Worm (Caenorhabditis elegans): ENCODE results near the gene T10C6.10.

DNA sequence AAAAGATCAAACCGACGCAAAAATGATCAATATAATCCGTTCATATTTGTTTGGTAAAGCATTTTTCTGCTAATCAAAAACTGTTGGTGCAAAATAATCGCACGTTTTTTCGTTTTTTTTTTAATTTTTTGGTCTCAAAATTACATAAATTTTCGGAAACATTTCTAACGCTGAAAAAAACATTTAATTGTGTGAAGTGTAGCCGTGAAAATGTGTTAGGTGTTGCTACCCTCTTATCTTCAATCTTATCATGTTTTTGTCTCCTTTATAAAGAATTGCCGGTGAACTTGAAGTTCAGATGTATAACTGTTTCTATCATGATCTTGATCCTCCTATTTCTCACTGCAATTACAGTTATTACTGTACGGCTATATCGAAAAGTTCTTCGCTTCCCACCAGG is 32.7 kb downstream of the T10C6.10 start, which contains the start of gene cyp-35D1:
- TF ChIP-seq tbx-2 (tag; optimal IDR thresholded peaks at IDR 0.05): no peak
- no peak for TF ChIP-seq elt-3 (tag; optimal IDR thresholded peaks at IDR 0.05)

All from whole organism, L1 larva.